Fruit fly (Drosophila melanogaster): ENCODE results near the gene CG13994.
A peak's percentile ranks its signal among the peaks of the same experiment; 100 is the strongest.

Gene CG13994

DNA sequence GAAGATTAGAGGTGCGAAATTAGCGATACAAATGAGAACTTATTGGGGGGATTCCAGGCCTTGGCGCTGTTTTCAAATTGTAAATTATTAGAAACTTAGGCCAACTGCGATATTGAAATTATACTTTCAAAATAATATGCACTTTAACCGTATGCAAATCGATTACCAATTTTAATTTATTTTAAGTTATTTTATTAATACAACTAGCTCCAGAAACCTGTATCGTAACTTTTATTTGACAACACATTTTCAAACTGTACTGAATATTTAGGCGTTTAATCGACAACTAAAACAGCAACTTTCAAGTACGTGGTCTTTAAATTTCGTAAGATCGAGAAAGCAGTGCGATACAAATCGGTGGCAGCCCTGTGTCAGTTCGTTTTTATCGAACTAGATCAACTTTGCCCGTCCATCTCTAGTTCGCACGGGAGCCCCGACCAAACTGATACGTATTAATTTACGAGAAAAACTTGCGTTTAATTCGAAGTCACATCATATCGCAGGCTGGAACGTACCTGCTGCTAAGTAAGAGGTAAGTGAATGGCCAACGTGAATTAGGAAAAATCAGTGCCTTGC is 8.0 kb downstream of the CG13994 start, which contains the start of the genes CG9154 and Kr-h2:
TSS of gene CG9154 (minus strand) at position 31 of the 576 bp plus-strand sequence.
TSS of gene Kr-h2 (plus strand) at position 335 of the 576 bp plus-strand sequence.
- TF ChIP-seq pan (optimal IDR thresholded peaks at IDR 0.05) (no peak), EcR (GFP tag; optimal IDR thresholded peaks at IDR 0.05) (no peak), psq (optimal IDR thresholded peaks at IDR 0.05) (no peak), Dll (optimal IDR thresholded peaks at IDR 0.05) (no peak), CG8478 (optimal IDR thresholded peaks at IDR 0.05) (no peak), usp (GFP tag; optimal IDR thresholded peaks at IDR 0.05) (no peak)

dm6 chr2L:6072124-6072523 is 9.3 kb downstream of the CG13994 start:
- no peak for TF ChIP-seq CG8478 (optimal IDR thresholded peaks at IDR 0.05)
- TF ChIP-seq Dll (optimal IDR thresholded peaks at IDR 0.05), result no peak
- TF ChIP-seq EcR (GFP tag; optimal IDR thresholded peaks at IDR 0.05), result no peak
- TF ChIP-seq usp (GFP tag; optimal IDR thresholded peaks at IDR 0.05), result no peak
- TF ChIP-seq psq (optimal IDR thresholded peaks at IDR 0.05), result no peak

- TF ChIP-seq CG8478 (optimal IDR thresholded peaks at IDR 0.05) (no peak), Dll (optimal IDR thresholded peaks at IDR 0.05) (no peak), pan (optimal IDR thresholded peaks at IDR 0.05) (no peak), EcR (GFP tag; optimal IDR thresholded peaks at IDR 0.05) (no peak), usp (GFP tag; optimal IDR thresholded peaks at IDR 0.05) (no peak), psq (optimal IDR thresholded peaks at IDR 0.05) (no peak)
These were observed 11.1 kb downstream of the CG13994 start for dm6 chr2L:6073894-6074293.

DNA sequence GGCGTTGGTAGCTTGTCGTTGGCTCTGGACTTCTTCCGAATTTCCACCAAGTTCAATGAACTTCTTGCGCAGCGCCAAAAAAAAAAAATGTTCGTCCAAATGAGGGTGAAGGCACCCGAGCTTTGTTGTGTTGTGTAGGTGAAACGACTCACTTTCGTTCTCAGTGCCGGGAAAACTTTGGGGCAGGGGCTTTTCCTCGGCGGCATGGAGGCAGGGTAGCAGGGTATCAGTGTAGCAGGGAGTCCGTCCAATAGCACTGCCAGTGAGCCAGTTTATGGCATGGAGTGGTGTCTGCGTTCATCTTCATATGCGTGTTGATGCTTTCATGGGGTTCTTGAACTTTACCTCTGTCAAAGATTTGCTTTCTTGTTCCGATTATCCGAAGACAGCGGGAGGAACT is 11.5 kb downstream of the CG13994 start:
- no peak for TF ChIP-seq EcR (GFP tag; optimal IDR thresholded peaks at IDR 0.05)
- no peak for TF ChIP-seq psq (optimal IDR thresholded peaks at IDR 0.05)
- no peak for TF ChIP-seq CG8478 (optimal IDR thresholded peaks at IDR 0.05)
- no peak for TF ChIP-seq usp (GFP tag; optimal IDR thresholded peaks at IDR 0.05)
- TF ChIP-seq Dll (optimal IDR thresholded peaks at IDR 0.05), result no peak
- no peak for TF ChIP-seq pan (optimal IDR thresholded peaks at IDR 0.05)

- TF ChIP-seq pan (optimal IDR thresholded peaks at IDR 0.05), result no peak
These were observed 12.6 kb downstream of the CG13994 start for dm6 chr2L:6075345-6075744.

DNA sequence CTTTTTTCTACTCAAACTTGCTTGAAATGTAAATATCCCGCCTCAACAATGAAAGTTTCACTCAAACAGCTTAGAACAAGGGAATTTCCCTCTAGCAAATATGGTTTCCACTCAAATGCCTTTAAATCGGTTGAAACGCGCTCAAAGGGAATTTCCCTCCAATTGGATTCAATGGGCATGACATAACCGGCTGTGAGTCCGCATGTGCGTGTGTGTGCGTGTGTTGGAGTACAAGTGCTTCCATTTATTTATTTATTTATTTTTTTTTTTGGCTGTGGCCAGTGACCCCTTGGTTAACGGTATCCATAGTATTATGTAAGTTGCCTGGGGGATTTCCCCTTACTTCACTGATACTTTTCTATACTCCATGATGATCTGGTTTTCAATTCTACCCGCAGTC is 13.4 kb downstream of the CG13994 start:
- TF ChIP-seq usp (GFP tag; optimal IDR thresholded peaks at IDR 0.05), result no peak
- no peak for TF ChIP-seq Dll (optimal IDR thresholded peaks at IDR 0.05)
- no peak for TF ChIP-seq CG8478 (optimal IDR thresholded peaks at IDR 0.05)
- TF ChIP-seq pan (optimal IDR thresholded peaks at IDR 0.05), result no peak

DNA sequence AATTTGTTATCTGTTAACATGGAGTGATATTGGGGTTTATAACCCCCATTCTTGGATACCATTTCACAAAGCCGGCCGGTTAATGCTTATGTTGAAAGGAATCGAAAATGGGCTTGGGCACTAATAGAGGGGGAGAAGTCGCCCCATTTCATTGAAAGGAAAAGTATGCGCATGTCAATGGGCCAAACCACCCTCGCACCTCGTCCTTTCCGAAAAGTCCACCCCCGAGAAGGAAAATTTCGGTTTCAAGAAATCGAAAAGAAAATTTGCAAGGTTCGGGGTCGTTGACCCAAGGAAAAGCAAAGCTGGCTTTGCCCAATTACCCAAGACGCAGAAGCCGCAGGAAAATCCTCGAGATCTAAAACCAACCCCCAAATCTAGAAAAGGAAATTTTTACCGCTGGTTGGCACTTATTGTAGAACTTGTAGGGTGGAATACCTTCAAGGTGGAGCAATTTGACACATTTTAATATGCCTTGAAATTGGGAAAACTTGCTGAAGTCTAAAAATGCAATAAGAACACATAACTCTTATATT is 14.1 kb downstream of the CG13994 start:
- no peak for TF ChIP-seq CG8478 (optimal IDR thresholded peaks at IDR 0.05)
- peak in 1 of 2 experiments; percentile 16 for TF ChIP-seq EcR (GFP tag; optimal IDR thresholded peaks at IDR 0.05)

dm6 chr2L:6077632-6078031 is 14.8 kb downstream of the CG13994 start:
- TF ChIP-seq pan (optimal IDR thresholded peaks at IDR 0.05) (no peak), CG8478 (optimal IDR thresholded peaks at IDR 0.05) (no peak), Dll (optimal IDR thresholded peaks at IDR 0.05) (no peak), usp (GFP tag; optimal IDR thresholded peaks at IDR 0.05) (no peak), EcR (GFP tag; optimal IDR thresholded peaks at IDR 0.05) (no peak), psq (optimal IDR thresholded peaks at IDR 0.05) (no peak)

dm6 chr2L:6078757-6079351 is 16.1 kb downstream of the CG13994 start:
- no peak for TF ChIP-seq psq (optimal IDR thresholded peaks at IDR 0.05)
- peak; percentile 99 to 100 for TF ChIP-seq EcR (GFP tag; optimal IDR thresholded peaks at IDR 0.05)
- TF ChIP-seq CG8478 (optimal IDR thresholded peaks at IDR 0.05), result no peak

dm6 chr2L:6080329-6080728 is 17.5 kb downstream of the CG13994 start:
- TF ChIP-seq psq (optimal IDR thresholded peaks at IDR 0.05), result no peak

DNA sequence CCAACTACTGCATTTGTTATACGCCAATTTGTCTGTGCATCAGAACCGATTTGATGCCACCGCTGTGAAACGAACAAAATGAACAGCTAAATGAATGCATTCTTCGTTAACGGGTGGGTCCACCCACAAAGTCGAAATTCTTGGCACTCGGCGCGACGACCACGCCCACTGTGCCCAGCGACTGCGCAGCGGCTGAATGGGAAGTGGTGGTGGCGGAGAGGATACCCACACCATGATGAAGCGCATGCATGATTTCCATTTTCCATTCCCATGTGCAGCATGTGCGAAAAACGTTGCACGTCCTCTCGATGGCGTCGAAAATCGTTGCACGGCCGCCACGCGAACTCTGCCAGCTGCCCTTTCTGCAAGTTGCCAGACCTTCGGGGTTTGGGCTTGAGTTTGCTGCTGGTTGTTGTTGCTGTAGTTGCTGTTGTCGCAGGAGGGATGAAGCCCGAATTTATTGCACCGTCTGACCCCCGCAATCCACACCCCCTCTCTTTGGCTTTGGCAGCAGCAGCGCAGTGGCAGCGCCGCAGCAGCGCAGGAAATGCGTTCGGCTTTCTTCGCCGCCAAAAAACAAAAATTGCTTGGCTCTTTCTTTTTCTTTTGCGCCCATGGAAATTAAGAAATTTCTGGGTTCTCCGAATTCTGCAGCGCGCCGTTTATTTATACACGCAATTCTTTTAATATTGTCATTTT is 18.5 kb downstream of the CG13994 start:
- no peak for TF ChIP-seq usp (GFP tag; optimal IDR thresholded peaks at IDR 0.05)
- no peak for TF ChIP-seq psq (optimal IDR thresholded peaks at IDR 0.05)
- no peak for TF ChIP-seq Dll (optimal IDR thresholded peaks at IDR 0.05)
- peak in 1 of 2 experiments; percentile 71 for TF ChIP-seq EcR (GFP tag; optimal IDR thresholded peaks at IDR 0.05)
- no peak for TF ChIP-seq pan (optimal IDR thresholded peaks at IDR 0.05)

- TF ChIP-seq EcR (GFP tag; optimal IDR thresholded peaks at IDR 0.05) (no peak), pan (optimal IDR thresholded peaks at IDR 0.05) (no peak), CG8478 (optimal IDR thresholded peaks at IDR 0.05) (no peak), usp (GFP tag; optimal IDR thresholded peaks at IDR 0.05) (no peak), psq (optimal IDR thresholded peaks at IDR 0.05) (no peak), Dll (optimal IDR thresholded peaks at IDR 0.05) (no peak)
These were observed 19.4 kb downstream of the CG13994 start, which contains the start of gene Kr-h1 for dm6 chr2L:6082157-6082645. Gene Kr-h1, plus strand, starts transcription at chr2L:6082603.
